Worm (Caenorhabditis elegans) whole organism, L1 larva: ENCODE data around the gene Y104H12D.2.

Experiments
- pqm-1 ChIP-seq: sonication (generic microtip); optimal IDR thresholded peaks from 3 replicates; lab custom pipeline; 2017; ENCODE audit warnings: missing biosample characterization, missing genetic modification characterization
- snpc-4 ChIP-seq: fragments of 150-350 bp; optimal IDR thresholded peaks from 2 replicates; lab custom pipeline; 2014; ENCODE audit warnings: missing biosample characterization, missing genetic modification characterization
- unc-62 ChIP-seq: fragments of 150-350 bp; optimal IDR thresholded peaks from 2 replicates; lab custom pipeline; 2014; ENCODE audit warnings: missing biosample characterization, missing genetic modification reagents, missing genetic modification characterization
- unc-86 ChIP-seq: sonication (generic microtip); optimal IDR thresholded peaks from 2 replicates; lab custom pipeline; 2016; ENCODE audit warnings: missing genetic modification characterization, missing compliant biosample characterization

- no peak for TF ChIP-seq snpc-4 (tag; lab: Kevin White, UChicago)
- TF ChIP-seq pqm-1 (tag; lab: Kevin White, UChicago), result no peak
- no peak for TF ChIP-seq unc-86 (tag; lab: Kevin White, UChicago)
- TF ChIP-seq unc-62 (GFP tag; lab: Kevin White, UChicago), result no peak
Observed at ce11 chrIV:1167352-1167751, 10.5 kb upstream of the Y104H12D.2 start.
